Worm (Caenorhabditis elegans): Measurements from ENCODE around the gene ampd-1.

Gene ampd-1

DNA sequence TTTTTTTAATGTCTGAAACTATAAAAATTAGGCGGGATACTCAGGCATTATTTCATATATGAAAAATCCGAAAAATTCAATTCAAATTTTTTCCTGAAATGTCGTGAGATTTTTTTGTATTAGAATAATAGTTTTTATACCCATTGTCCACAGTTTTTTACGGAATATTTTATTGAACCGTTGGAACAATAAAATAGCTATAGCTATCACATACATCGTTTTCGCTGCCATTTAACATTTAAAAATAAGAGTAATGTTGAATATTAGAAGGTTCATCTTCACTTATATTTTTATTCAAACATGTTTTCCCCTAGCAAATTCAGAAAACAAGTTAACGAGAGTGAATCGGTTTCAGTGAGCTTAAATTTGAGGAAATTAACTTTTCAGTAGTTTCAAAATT is 31.5 kb upstream of the ampd-1 start, which contains the start of gene C27D6.15:
C27D6.15 (plus strand) TSS at position 301 of the 400 bp plus-strand sequence.
- no peak for TF ChIP-seq nhr-11 (tag; optimal IDR thresholded peaks at IDR 0.05)
- no peak for TF ChIP-seq elt-4 (tag; optimal IDR thresholded peaks at IDR 0.05)
- no peak for TF ChIP-seq pag-3 (tag; optimal IDR thresholded peaks at IDR 0.05; ENCODE audit: borderline replicate concordance)
- no peak for TF ChIP-seq pax-1 (tag; optimal IDR thresholded peaks at IDR 0.05)
- TF ChIP-seq hlh-15 (tag; optimal IDR thresholded peaks at IDR 0.05) = no peak
- TF ChIP-seq fax-1 (tag; optimal IDR thresholded peaks at IDR 0.05) = no peak

DNA sequence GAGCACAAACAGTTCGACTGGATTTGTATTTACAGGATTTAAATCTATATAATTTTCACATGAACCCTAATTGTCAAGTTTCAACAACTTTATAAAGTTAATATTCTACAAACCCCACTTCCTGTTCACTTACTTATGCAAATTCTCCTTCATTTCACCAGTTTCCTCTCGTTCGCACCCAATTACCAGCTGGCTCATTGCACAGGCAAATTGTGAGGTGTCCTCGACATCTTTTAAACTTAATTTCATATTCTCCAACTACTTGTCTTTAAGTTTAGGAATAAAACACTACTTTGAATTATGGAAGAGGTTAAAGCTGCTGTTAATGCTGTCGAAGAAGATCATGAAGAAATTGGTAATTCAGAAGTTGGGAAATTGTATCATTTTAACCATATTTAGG is 30.7 kb upstream of the ampd-1 start, which contains the start of gene C27D6.1:
C27D6.1 (plus strand) TSS at position 301 of the 400 bp plus-strand sequence.
- TF ChIP-seq pros-1 (tag; optimal IDR thresholded peaks at IDR 0.05) = no peak
- TF ChIP-seq K09A11.1 (tag; optimal IDR thresholded peaks at IDR 0.05; ENCODE audit: insufficient read depth) = no peak

ce11 chrII:5174370-5174769 is 28.8 kb upstream of the ampd-1 start, which contains the start of gene C27D6.3:
C27D6.3 (minus strand) TSS chrII:5174470.
- no peak for TF ChIP-seq sox-2 (GFP tag; IDR thresholded peaks at IDR 0.05)
- no peak for TF ChIP-seq pag-3 (tag; optimal IDR thresholded peaks at IDR 0.05; ENCODE audit: borderline replicate concordance)
- TF ChIP-seq mec-3 (tag; optimal IDR thresholded peaks at IDR 0.05; ENCODE audit: borderline replicate concordance) = no peak
- TF ChIP-seq fax-1 (tag; optimal IDR thresholded peaks at IDR 0.05) = no peak
- no peak for TF ChIP-seq fkh-6 (tag; optimal IDR thresholded peaks at IDR 0.05)
- no peak for TF ChIP-seq eyg-1 (tag; optimal IDR thresholded peaks at IDR 0.05)
- no peak for TF ChIP-seq nfya-1 (tag; optimal IDR thresholded peaks at IDR 0.05)
- no peak for TF ChIP-seq npax-4 (tag; optimal IDR thresholded peaks at IDR 0.05)
- TF ChIP-seq ceh-48 (tag; optimal IDR thresholded peaks at IDR 0.05) = no peak
- TF ChIP-seq unc-42 (tag; optimal IDR thresholded peaks at IDR 0.05) = no peak
- no peak for TF ChIP-seq nhr-232 (tag; optimal IDR thresholded peaks at IDR 0.05)
- TF ChIP-seq nhr-11 (tag; optimal IDR thresholded peaks at IDR 0.05) = no peak
- no peak for TF ChIP-seq dmd-4 (tag; optimal IDR thresholded peaks at IDR 0.05; ENCODE audit: borderline replicate concordance)
- TF ChIP-seq rnt-1 (tag; optimal IDR thresholded peaks at IDR 0.05) = no peak
- no peak for TF ChIP-seq F13H6.1 (tag; optimal IDR thresholded peaks at IDR 0.05)
- no peak for TF ChIP-seq hlh-6 (tag; optimal IDR thresholded peaks at IDR 0.05)
- TF ChIP-seq ceh-14 (tag; optimal IDR thresholded peaks at IDR 0.05) = no peak
- no peak for TF ChIP-seq ahr-1 (tag; optimal IDR thresholded peaks at IDR 0.05)
- no peak for TF ChIP-seq ttx-3 (tag; optimal IDR thresholded peaks at IDR 0.05)

DNA sequence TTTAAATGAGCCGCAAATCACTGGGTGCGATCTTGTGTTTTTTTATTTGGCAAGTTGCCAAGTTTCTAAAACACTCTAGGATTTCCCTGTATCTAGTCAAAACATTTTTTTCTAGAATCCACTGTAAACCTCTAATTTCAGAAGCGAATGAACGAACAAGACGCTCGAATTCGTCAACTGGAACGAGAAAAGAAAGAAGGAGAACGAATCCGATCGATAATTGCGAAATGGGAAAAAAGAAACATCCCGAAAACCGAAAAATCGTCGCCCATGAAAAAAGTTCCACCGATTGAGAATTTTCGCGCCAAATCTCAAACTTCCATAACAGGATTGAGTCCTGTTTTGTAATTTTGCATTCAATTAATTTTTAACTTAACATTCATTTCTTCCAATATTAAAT is 26.2 kb upstream of the ampd-1 start:
- TF ChIP-seq sox-2 (GFP tag; IDR thresholded peaks at IDR 0.05) (no peak), unc-86 (tag; optimal IDR thresholded peaks at IDR 0.05) (no peak), npax-4 (tag; optimal IDR thresholded peaks at IDR 0.05) (no peak), Y22D7AL.16 (tag; optimal IDR thresholded peaks at IDR 0.05) (no peak), ceh-30 (tag; optimal IDR thresholded peaks at IDR 0.05) (no peak)

ce11 chrII:5177902-5178301 is 25.2 kb upstream of the ampd-1 start, which contains the start of gene C27D6.12:
C27D6.12 (minus strand) TSS chrII:5178002.
- no peak for TF ChIP-seq ceh-34 (tag; optimal IDR thresholded peaks at IDR 0.05)
- no peak for TF ChIP-seq hlh-13 (GFP tag; optimal IDR thresholded peaks at IDR 0.05)
- TF ChIP-seq madf-2 (tag; optimal IDR thresholded peaks at IDR 0.05) = no peak
- no peak for TF ChIP-seq unc-3 (GFP tag; conservative IDR thresholded peaks at IDR 0.05)
- TF ChIP-seq unc-3 (tag; optimal IDR thresholded peaks at IDR 0.05) = no peak
- no peak for TF ChIP-seq npax-4 (tag; optimal IDR thresholded peaks at IDR 0.05)
- TF ChIP-seq Y22D7AL.16 (tag; optimal IDR thresholded peaks at IDR 0.05) = no peak
- no peak for TF ChIP-seq nhr-232 (tag; optimal IDR thresholded peaks at IDR 0.05)
- no peak for TF ChIP-seq pag-3 (tag; optimal IDR thresholded peaks at IDR 0.05; ENCODE audit: borderline replicate concordance)
- TF ChIP-seq gmeb-2 (tag; optimal IDR thresholded peaks at IDR 0.05) = no peak
- TF ChIP-seq zip-5 (tag; optimal IDR thresholded peaks at IDR 0.05) = no peak
- TF ChIP-seq pha-2 (tag; optimal IDR thresholded peaks at IDR 0.05) = no peak

All from whole organism, late embryonic.